Fruit fly (Drosophila melanogaster): Measurements from ENCODE around the gene CG18577.

- TF ChIP-seq topi (GFP tag; optimal IDR thresholded peaks at IDR 0.05) = no peak
- TF ChIP-seq Eip75B (GFP tag; optimal IDR thresholded peaks at IDR 0.05) = no peak
- no peak for TF ChIP-seq salr (GFP tag; optimal IDR thresholded peaks at IDR 0.05)
- no peak for TF ChIP-seq Lpt (GFP tag; optimal IDR thresholded peaks at IDR 0.05)
- TF ChIP-seq spab (GFP tag; optimal IDR thresholded peaks at IDR 0.05) = no peak
- no peak for TF ChIP-seq Smox (GFP tag; optimal IDR thresholded peaks at IDR 0.05)
- no peak for TF ChIP-seq OdsH (GFP tag; optimal IDR thresholded peaks at IDR 0.05)
These were observed at the start of gene CG18577 for dm6 chr3R:11195792-11196191.

Measured in whole organism, prepupa.